Fruit fly (Drosophila melanogaster) whole organism, larva: ENCODE measurements around the gene Btnd.

Experiments
- noc ChIP-seq: fragments of 200-800 bp; sonication (Bioruptor generic); optimal IDR thresholded peaks from 3 replicates; lab custom pipeline; 2019; ENCODE audit warnings: missing biosample characterization, mild to moderate bottlenecking, missing genetic modification characterization, moderate library complexity

Btnd gene

DNA sequence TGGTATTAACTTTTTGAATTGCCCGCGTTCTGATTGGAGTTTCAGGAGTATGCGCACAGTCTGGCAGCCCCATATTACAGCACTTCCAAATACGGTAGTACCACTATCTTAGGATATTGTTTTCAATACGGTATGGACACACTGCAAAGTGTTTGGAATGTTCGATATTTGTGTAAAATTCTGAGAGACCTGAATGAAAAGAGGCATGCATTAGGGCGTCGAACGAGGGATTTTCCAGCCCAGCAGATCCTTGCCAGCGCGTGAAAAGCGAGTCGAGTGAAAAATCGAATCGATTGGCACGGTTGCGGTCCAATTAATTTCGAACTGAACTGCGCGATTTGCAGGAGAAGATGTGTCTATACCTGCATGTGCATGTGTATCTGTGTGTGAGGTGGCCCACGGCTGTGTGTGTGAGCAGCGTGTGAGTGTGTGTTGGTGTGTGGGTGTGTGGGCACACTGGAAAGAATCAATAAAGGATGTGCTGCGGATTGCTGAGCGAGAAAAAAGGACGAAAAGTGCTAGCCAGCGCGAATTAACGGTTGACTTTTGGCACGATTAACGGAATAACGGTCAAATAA is 6.4 kb upstream of the Btnd start, which contains the start of gene dtn:
TSS of gene dtn (plus strand) at position 176 of the 578 bp plus-strand sequence.
- TF ChIP-seq noc (tag; lab: Kevin White, UChicago): no peak

DNA sequence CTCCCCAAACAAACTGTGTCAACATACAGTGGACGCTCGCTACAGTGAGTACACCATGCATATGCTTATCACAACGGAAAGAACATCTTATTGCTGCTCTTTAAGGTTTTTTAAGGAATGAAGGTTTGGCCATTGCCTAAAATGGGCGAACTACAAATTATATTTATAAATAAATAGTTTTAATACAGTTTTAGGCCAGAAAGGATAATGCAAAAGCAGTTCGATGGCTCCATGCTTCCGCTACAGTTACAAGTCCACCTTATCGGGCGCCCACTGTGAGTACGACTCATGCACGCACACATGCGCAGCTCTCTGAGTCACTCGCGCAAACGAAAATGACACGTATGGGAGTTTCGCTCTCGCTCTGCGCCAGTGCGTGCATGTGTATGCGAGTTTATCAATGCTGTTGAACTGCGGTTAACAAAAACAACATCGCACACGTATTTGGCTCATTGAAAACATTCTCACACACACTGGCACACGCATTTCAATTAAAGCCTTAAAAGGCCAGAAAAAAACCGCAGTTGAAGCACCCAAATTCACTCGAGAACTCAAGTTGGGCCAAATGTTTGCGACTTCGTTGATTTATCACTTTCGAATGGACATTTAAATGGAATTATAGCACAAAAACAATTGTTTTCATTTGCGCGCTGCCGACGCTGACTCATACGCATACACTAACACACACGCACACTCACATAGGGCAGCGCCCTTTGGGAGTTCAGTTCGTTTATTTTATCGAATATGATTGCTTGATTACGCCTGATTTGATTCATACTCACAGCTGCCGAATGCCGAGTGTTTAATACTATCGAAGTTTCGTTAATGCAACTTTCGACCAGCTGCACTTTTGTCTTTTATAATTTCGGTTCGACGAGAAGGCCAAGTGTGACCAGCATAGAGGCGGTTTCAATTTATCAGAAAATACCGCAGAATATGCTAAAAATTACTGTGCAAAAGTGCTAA is 5.4 kb upstream of the Btnd start, which contains the start of gene sqh:
TSS of gene sqh (minus strand) at position 916 of the 966 bp plus-strand sequence.
- peak; percentile 96 for TF ChIP-seq noc (tag; lab: Kevin White, UChicago)

DNA sequence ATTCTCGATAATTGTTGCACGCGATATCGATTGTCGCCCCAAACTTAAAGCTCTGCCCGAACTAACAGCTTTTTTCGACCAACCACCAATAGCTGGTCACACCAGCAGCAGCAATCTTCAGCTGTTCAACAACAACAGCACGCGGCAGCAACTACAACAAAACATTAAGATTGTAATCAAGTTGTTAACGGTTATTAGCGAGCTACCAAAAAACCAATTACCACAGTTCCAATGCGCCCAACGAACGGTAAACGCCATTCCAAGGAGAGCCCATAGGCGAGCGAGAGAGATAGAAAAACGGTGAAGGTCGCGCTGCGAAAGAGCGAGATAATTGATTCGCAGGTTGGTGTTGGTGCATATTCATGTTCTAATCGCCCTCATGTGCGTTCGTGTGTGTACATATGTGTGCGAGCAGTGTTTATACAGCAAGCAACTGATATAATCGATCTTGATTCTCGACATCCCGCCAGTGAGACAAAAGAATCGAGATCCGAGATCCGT is 768 bp upstream of the Btnd start, which contains the start of gene Efr:
TSS of gene Efr (plus strand) at position 113 of the 501 bp plus-strand sequence.
- TF ChIP-seq noc (tag; lab: Kevin White, UChicago): peak; percentile 27

DNA sequence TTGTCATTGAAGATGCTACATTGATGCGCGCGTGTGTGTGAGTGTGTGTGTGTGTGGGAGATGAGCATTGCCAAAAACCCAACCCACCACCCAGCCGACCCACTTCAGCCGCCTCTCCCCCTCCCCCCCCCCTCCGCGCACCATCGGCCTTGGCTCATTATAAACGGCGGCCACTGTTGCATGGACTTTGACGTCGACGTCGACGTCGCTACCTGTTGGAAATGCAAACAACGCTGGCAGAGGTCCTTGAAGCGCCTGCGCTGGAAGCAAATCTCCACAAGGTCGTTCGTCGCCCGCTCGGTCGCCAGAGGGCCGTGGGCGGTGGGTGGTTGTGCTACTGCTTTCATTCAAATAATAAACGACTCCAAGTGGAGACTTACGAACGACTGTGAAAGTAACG is 2.5 kb downstream of the Btnd start:
- TF ChIP-seq noc (tag; lab: Kevin White, UChicago): no peak

DNA sequence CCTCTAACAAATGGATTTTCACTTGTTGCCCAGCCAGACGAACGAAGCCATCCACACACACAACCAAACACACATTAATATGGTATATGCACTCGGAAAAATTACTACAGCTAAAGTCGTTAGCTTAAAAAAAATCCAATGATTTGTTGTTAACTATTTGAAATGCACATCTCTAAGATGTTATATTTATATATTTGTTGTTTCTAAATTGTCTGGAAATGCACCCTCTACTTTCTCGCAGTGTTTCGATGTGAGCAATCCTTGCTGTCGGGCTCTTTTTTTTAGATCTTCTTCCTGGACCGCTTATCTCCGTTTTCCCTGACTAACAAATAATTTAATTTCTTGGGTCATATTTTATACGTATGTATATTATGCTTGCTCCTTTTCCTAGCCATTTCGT is 14.0 kb downstream of the Btnd start:
- TF ChIP-seq noc (tag; lab: Kevin White, UChicago): no peak

DNA sequence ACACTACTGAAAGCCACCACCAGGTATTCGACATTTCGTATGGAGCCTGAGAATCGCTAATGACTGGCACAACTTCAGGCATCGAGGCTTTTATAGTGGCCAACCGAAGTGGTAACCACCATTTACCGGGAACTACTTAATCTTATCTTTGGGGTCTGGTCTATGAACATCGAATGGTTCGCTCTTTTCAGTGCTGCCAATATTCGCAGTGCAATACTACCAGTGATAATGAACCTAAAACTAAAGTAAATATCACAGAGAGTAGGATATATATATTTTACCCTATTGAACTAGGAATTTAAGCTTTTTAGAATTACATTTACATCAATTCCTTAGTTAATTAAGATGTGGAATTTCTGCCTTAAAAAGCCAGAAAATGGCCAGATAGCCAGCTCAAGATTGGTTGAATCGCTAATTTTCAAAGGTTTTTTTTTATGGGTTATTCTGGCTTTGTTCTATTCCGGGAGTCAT is 16.6 kb downstream of the Btnd start, which contains the start of gene vanin-like:
TSS of gene vanin-like (minus strand) at position 51 of the 471 bp plus-strand sequence.
- no peak for TF ChIP-seq noc (tag; lab: Kevin White, UChicago)

DNA sequence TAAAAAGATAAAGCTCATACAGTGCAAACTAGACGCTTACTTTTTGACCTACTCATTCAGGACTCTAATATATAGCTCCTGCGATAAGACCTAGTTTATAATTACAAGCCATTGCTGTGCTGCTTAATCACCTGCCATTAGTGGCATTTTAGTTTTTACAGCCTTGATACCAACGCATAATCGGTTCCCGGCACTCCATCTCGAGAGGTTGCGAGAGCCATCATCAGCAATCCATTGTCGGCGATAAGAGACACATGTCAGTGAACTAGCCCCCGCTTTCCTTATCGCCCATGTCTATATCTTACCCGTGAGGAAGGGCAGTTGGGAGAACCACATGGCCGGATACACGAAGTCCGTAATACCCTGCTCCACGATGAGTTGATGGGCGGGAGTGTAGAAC is 17.7 kb downstream of the Btnd start:
- TF ChIP-seq noc (tag; lab: Kevin White, UChicago): no peak

DNA sequence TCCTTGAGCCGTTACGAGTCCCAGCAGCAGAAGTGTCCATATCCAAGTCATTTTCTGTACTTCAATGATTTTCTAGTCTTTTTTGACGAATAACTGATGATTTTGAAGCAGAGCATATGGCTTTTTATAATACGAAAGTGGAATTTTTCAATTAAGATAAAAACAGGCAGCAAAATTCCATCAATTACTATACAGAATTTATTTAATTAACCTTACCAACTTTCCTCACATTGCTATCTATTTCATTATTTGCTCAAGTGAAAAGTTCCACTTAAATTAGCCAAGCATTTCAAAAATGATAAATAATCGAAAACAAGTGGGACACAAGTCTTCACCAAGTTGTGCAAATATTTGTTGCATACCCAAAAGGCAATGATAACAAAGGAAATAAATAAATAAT is 19.3 kb downstream of the Btnd start, which contains the start of gene CG43090:
TSS of gene CG43090 (minus strand) at position 101 of the 400 bp plus-strand sequence.
- no peak for TF ChIP-seq noc (tag; lab: Kevin White, UChicago)

- TF ChIP-seq noc (tag; lab: Kevin White, UChicago): no peak
These were observed 20.6 kb downstream of the Btnd start, which contains the start of gene CG32751 for dm6 chrX:6198554-6198953. Gene CG32751 (minus strand): TSS chrX:6198654.

DNA sequence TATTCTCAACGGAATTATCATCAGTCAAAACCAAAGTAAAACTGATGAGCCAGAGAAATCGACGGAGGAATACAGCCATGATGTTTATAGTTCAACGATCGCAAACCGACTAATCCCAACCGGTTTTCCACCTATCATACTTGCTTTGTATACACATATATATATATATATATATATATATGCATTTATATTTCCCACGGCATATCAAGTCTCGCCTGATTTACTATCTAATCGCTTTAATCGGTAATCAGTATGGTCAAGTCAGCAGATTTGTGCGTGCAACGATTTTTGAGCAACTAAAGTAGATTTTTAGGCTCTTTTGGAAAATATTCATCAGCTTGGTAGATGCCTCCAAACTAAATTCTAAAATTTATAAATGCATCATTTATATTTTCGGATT is 22.8 kb downstream of the Btnd start, which contains the start of gene CG32750:
TSS of gene CG32750 (minus strand) at position 101 of the 400 bp plus-strand sequence.
- TF ChIP-seq noc (tag; lab: Kevin White, UChicago): no peak

- peak; percentile 32 for TF ChIP-seq noc (tag; lab: Kevin White, UChicago)
These were observed 25.8 kb downstream of the Btnd start for dm6 chrX:6193183-6193810.

dm6 chrX:6192332-6192731 is 26.8 kb downstream of the Btnd start, which contains the start of gene Ca-alpha1T:
Gene Ca-alpha1T (minus strand): TSS chrX:6192483.
- TF ChIP-seq noc (tag; lab: Kevin White, UChicago): no peak

DNA sequence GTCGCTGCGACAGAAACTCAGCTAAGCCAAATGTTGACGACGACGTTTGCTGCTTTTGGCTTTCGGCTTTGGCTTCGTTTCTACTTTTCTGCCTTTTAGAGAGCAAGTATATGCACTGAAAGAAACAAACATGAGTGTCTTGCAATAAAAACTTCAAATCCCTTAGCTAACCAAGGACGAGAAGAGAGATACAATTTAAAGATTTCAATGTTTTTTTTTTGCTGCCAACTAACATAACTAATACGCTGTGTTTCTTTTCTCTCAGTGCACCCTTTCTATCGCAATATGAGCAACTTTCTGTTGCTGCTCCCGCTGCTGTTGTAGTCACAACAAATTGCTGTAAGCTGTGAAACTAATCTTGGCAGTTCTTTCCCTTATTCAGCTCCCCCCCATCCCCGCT is 39.7 kb downstream of the Btnd start:
- TF ChIP-seq noc (tag; lab: Kevin White, UChicago): no peak
